Worm (Caenorhabditis elegans) whole organism, L4/young adult: Measurements from ENCODE around the gene srbc-63.

Experiments used
- W03F9.2 ChIP-seq: fragments of 150-350 bp; optimal IDR thresholded peaks from 2 replicates; lab custom pipeline; 2014; ENCODE audit warnings: missing biosample characterization, missing genetic modification characterization
- dao-5 ChIP-seq: sonication (generic microtip); optimal IDR thresholded peaks from 2 replicates; lab custom pipeline; 2016; ENCODE audit warnings: missing genotype, missing genetic modification characterization, moderate library complexity, missing compliant biosample characterization
- him-1 ChIP-seq: sonication (generic microtip); optimal IDR thresholded peaks from 2 replicates; lab custom pipeline; 2016; ENCODE audit warnings: missing genotype, missing genetic modification reagents, missing genetic modification characterization, missing compliant biosample characterization

- TF ChIP-seq him-1 (tag; lab: Kevin White, UChicago) (no peak), dao-5 (tag; lab: Kevin White, UChicago) (no peak), W03F9.2 (no peak)
Measured at ce11 chrV:15423601-15424000, 11.1 kb upstream of the srbc-63 start, which contains the start of gene fbxa-104.
